Worm (Caenorhabditis elegans) whole organism, midembryonic: Measurements from ENCODE around the gene aqp-4.

Experiments used
- T22C8.4 ChIP-seq: fragments of 200-800 bp; sonication (Bioruptor generic); IDR thresholded peaks from 2 replicates; pipeline ENCODE4 v1.3.6; 2022; ENCODE audit warnings: missing genetic modification characterization, missing compliant biosample characterization
- flt-1 ChIP-seq: fragments of 200-800 bp; sonication (Bioruptor generic); IDR thresholded peaks from 2 replicates; pipeline ENCODE4 v1.3.6; 2022; ENCODE audit warnings: missing genetic modification characterization, missing compliant biosample characterization
- tab-1 ChIP-seq: fragments of 200-800 bp; sonication (Bioruptor generic); IDR thresholded peaks from 2 replicates; pipeline ENCODE4 v1.3.6; 2022; ENCODE audit warnings: missing genetic modification characterization, missing compliant biosample characterization
- ztf-23 ChIP-seq: fragments of 200-800 bp; sonication (Bioruptor generic); IDR thresholded peaks from 2 replicates; pipeline ENCODE4 v1.3.6; 2022; ENCODE audit warnings: missing genetic modification reagents, missing genetic modification characterization, missing compliant biosample characterization

- TF ChIP-seq T22C8.4 (GFP tag; lab: Robert Waterston, UW) (no peak), tab-1 (GFP tag; lab: Robert Waterston, UW) (no peak), flt-1 (GFP tag; lab: Robert Waterston, UW) (no peak; the same call in 1 of the 2 replicates), ztf-23 (GFP tag; lab: Robert Waterston, UW) (no peak)
These were observed 13.2 kb upstream of the aqp-4 start, which contains the start of gene slcr-46.3 for ce11 chrV:9724021-9724671.
